Worm (Caenorhabditis elegans) whole organism, L4 larva: ENCODE results near the gene T13H5.1.
A peak's percentile ranks its signal among the peaks of the same experiment; 100 is the strongest.

Experiments
- mxl-2 ChIP-seq: fragments of 200-800 bp; sonication (Bioruptor generic); conservative IDR thresholded peaks from 2 replicates; pipeline ENCODE4 v1.3.6; 2022; ENCODE audit warnings: missing genetic modification reagents, missing genetic modification characterization, missing compliant biosample characterization
- nhr-11 ChIP-seq: fragments of 150-350 bp; optimal IDR thresholded peaks from 2 replicates; lab custom pipeline; 2014; ENCODE audit warnings: missing biosample characterization, missing genetic modification characterization

ce11 chrII:8499021-8499420 lies 9.8 kb downstream of the T13H5.1 start:
- TF ChIP-seq mxl-2 (GFP tag; lab: Robert Waterston, UW) (no peak), nhr-11 (peak; percentile 40)
